Worm (Caenorhabditis elegans): ENCODE measurements around the gene Y41C4A.12.

- TF ChIP-seq snpc-4 (GFP tag; optimal IDR thresholded peaks at IDR 0.05): no peak
- TF ChIP-seq snpc-4 (tag; optimal IDR thresholded peaks at IDR 0.05): no peak
- TF ChIP-seq ets-4 (GFP tag; optimal IDR thresholded peaks at IDR 0.05): no peak
- TF ChIP-seq dpl-1 (GFP tag; optimal IDR thresholded peaks at IDR 0.05): no peak
- no peak for TF ChIP-seq D2030.7 (GFP tag; IDR thresholded peaks at IDR 0.05)
- TF ChIP-seq unc-62 (GFP tag; optimal IDR thresholded peaks at IDR 0.05): no peak
- no peak for TF ChIP-seq dox-1 (GFP tag; IDR thresholded peaks at IDR 0.05)
- TF ChIP-seq tbp1 (GFP tag; optimal IDR thresholded peaks at IDR 0.05): no peak
- no peak for TF ChIP-seq pha-4 (tag; optimal IDR thresholded peaks at IDR 0.05)
- TF ChIP-seq zim-3 (tag; optimal IDR thresholded peaks at IDR 0.05): no peak
- no peak for TF ChIP-seq hrde-1 (tag; optimal IDR thresholded peaks at IDR 0.05; ENCODE audit: borderline replicate concordance)
Observed at ce11 chrIII:11721405-11721804, 5.1 kb downstream of the Y41C4A.12 start, which contains the start of gene Y41C4A.32.

Measured in whole organism, young adult.